Fruit fly (Drosophila melanogaster) whole organism, embryonic: Measurements from ENCODE around the gene cno.

Source experiments
- ATbp ChIP-seq: fragments of 200-800 bp; sonication (Bioruptor generic); optimal IDR thresholded peaks from 2 replicates; lab custom pipeline; 2017; ENCODE audit warnings: missing biosample characterization, mild to moderate bottlenecking, missing genetic modification characterization, missing genetic modification reagents
- Bteb2 ChIP-seq: fragments of 200-800 bp; sonication (Bioruptor generic); optimal IDR thresholded peaks from 2 replicates; lab custom pipeline; 2016; ENCODE audit warnings: missing biosample characterization, missing genetic modification characterization
- CG10209 ChIP-seq: fragments of 200-800 bp; sonication (Bioruptor generic); optimal IDR thresholded peaks from 3 replicates; lab custom pipeline; 2017; ENCODE audit warnings: missing biosample characterization, mild to moderate bottlenecking, missing genetic modification characterization, missing genetic modification reagents
- CG11456 ChIP-seq: fragments of 200-800 bp; sonication (Bioruptor generic); IDR thresholded peaks from 3 replicates; pipeline ENCODE4 v1.3.6; 2022; ENCODE audit warnings: missing biosample characterization, missing genetic modification characterization
- CG11695 ChIP-seq: fragments of 200-800 bp; sonication (Bioruptor generic); IDR thresholded peaks from 3 replicates; pipeline ENCODE4 v1.3.6; 2022; ENCODE audit warnings: missing biosample characterization, missing genetic modification characterization
- CG11696 ChIP-seq: fragments of 200-800 bp; sonication (Bioruptor generic); IDR thresholded peaks from 2 replicates; pipeline ENCODE4 v1.3.6; 2022; ENCODE audit warnings: missing biosample characterization, missing genetic modification characterization
- CG12104 ChIP-seq: fragments of 200-800 bp; sonication (Bioruptor generic); optimal IDR thresholded peaks from 3 replicates; lab custom pipeline; 2016; ENCODE audit warnings: missing biosample characterization, missing genetic modification characterization
- CG12155 ChIP-seq: fragments of 200-800 bp; sonication (Bioruptor generic); optimal IDR thresholded peaks from 3 replicates; lab custom pipeline; 2016; ENCODE audit warnings: missing biosample characterization, missing genetic modification characterization
- CG12659 ChIP-seq: fragments of 200-800 bp; sonication (Bioruptor generic); optimal IDR thresholded peaks from 3 replicates; lab custom pipeline; 2017; ENCODE audit warnings: mild to moderate bottlenecking, missing biosample characterization, missing genetic modification reagents, missing genetic modification characterization
- CG13287 ChIP-seq: fragments of 200-800 bp; sonication (Bioruptor generic); IDR thresholded peaks from 2 replicates; pipeline ENCODE4 v1.3.6; 2022; ENCODE audit warnings: missing biosample characterization, missing genetic modification characterization; ENCODE audit not compliant: partially characterized antibody
- CG13775 ChIP-seq: fragments of 200-800 bp; sonication (Bioruptor generic); optimal IDR thresholded peaks from 3 replicates; lab custom pipeline; 2017; ENCODE audit warnings: missing biosample characterization, mild to moderate bottlenecking, missing genetic modification characterization
- CG15011 ChIP-seq: fragments of 200-800 bp; sonication (Bioruptor generic); optimal IDR thresholded peaks from 3 replicates; lab custom pipeline; 2018; ENCODE audit warnings: missing biosample characterization, mild to moderate bottlenecking, missing genetic modification characterization
- CG15269 ChIP-seq: fragments of 200-800 bp; sonication (Bioruptor generic); optimal IDR thresholded peaks from 2 replicates; lab custom pipeline; 2018; ENCODE audit warnings: missing biosample characterization, mild to moderate bottlenecking, missing genetic modification characterization, moderate library complexity
- CG17802 ChIP-seq: fragments of 200-800 bp; sonication (Bioruptor generic); optimal IDR thresholded peaks from 2 replicates; lab custom pipeline; 2018; ENCODE audit warnings: missing biosample characterization, mild to moderate bottlenecking, missing genetic modification characterization, moderate library complexity
- CG18011 ChIP-seq: fragments of 200-800 bp; sonication (Bioruptor generic); optimal IDR thresholded peaks from 2 replicates; lab custom pipeline; 2017; ENCODE audit warnings: missing biosample characterization, missing genetic modification characterization, mild to moderate bottlenecking, moderate library complexity, missing genotype
- CG3281 ChIP-seq: fragments of 200-800 bp; sonication (Bioruptor generic); optimal IDR thresholded peaks from 3 replicates; lab custom pipeline; 2017; ENCODE audit warnings: missing biosample characterization, mild to moderate bottlenecking, missing genetic modification characterization
- CG34224 ChIP-seq: fragments of 200-800 bp; sonication (Bioruptor generic); IDR thresholded peaks from 3 replicates; pipeline ENCODE4 v1.3.6; 2022; ENCODE audit warnings: missing biosample characterization, missing genetic modification characterization; ENCODE audit not compliant: partially characterized antibody
- CG34422 ChIP-seq: fragments of 200-800 bp; sonication (Bioruptor generic); IDR thresholded peaks from 3 replicates; pipeline ENCODE4 v1.3.6; 2022; ENCODE audit warnings: missing biosample characterization, missing genetic modification characterization
- CG4282 ChIP-seq: fragments of 200-800 bp; sonication (Bioruptor generic); optimal IDR thresholded peaks from 2 replicates; lab custom pipeline; 2016; ENCODE audit warnings: missing biosample characterization, missing genetic modification characterization
- CG43689 ChIP-seq: fragments of 200-800 bp; sonication (Bioruptor generic); IDR thresholded peaks from 2 replicates; pipeline ENCODE4 v1.3.6; 2022; ENCODE audit warnings: missing biosample characterization, missing genetic modification characterization
- CG4730 ChIP-seq: fragments of 200-800 bp; sonication (Bioruptor generic); IDR thresholded peaks from 2 replicates; pipeline ENCODE4 v1.3.6; 2022; ENCODE audit warnings: missing biosample characterization, missing genetic modification characterization
- CG6175 ChIP-seq: fragments of 200-800 bp; sonication (Bioruptor generic); IDR thresholded peaks from 3 replicates; pipeline ENCODE4 v1.3.6; 2022; ENCODE audit warnings: missing biosample characterization, missing genetic modification characterization
- CG9727 ChIP-seq: fragments of 200-800 bp; sonication (Bioruptor generic); optimal IDR thresholded peaks from 3 replicates; lab custom pipeline; 2017; ENCODE audit warnings: missing biosample characterization, mild to moderate bottlenecking, missing genetic modification characterization
- CoRest ChIP-seq: fragments of 200-800 bp; sonication (Bioruptor generic); optimal IDR thresholded peaks from 3 replicates; lab custom pipeline; 2018; ENCODE audit warnings: missing biosample characterization, mild to moderate bottlenecking, missing genetic modification characterization, moderate library complexity
- CrebB ChIP-seq: fragments of 200-800 bp; sonication (Bioruptor generic); optimal IDR thresholded peaks from 3 replicates; lab custom pipeline; 2018; ENCODE audit warnings: missing biosample characterization, mild to moderate bottlenecking, missing genetic modification characterization
- Dref ChIP-seq: fragments of 200-800 bp; sonication (Bioruptor generic); IDR thresholded peaks from 2 replicates; pipeline ENCODE4 v1.3.6; 2022; ENCODE audit warnings: missing biosample characterization, missing genetic modification characterization
- Eip74EF ChIP-seq, 2 experiments: fragments of 200-800 bp in 1 of 2; fragments of >200 bp in 1 of 2; sonication (Bioruptor generic) in 1 of 2; optimal IDR thresholded peaks; 2 replicates each; lab custom pipeline; 2017 to 2019; ENCODE audit warnings: missing biosample characterization in 2 of 2, missing genetic modification characterization in 2 of 2, mild to moderate bottlenecking in 1 of 2, moderate library complexity in 1 of 2
- Jarid2 ChIP-seq: fragments of 200-800 bp; sonication (Bioruptor generic); optimal IDR thresholded peaks from 3 replicates; lab custom pipeline; 2017; ENCODE audit warnings: mild to moderate bottlenecking, missing biosample characterization, missing genetic modification reagents, missing genetic modification characterization
- MESR4 ChIP-seq: fragments of 200-800 bp; sonication (Bioruptor generic); optimal IDR thresholded peaks from 2 replicates; lab custom pipeline; 2018; ENCODE audit warnings: missing biosample characterization, mild to moderate bottlenecking, missing genetic modification characterization, moderate library complexity
- MTF-1 ChIP-seq: fragments of 200-800 bp; sonication (Bioruptor generic); optimal IDR thresholded peaks from 2 replicates; lab custom pipeline; 2018; ENCODE audit warnings: missing biosample characterization, mild to moderate bottlenecking, missing genetic modification characterization, borderline replicate concordance
- Myb ChIP-seq: fragments of 200-800 bp; sonication (Bioruptor generic); optimal IDR thresholded peaks from 2 replicates; lab custom pipeline; 2016; ENCODE audit warnings: missing biosample characterization, missing genetic modification characterization
- NK7.1 ChIP-seq: fragments of 200-800 bp; sonication (Bioruptor generic); optimal IDR thresholded peaks from 3 replicates; lab custom pipeline; 2016; ENCODE audit warnings: missing biosample characterization, missing genetic modification characterization
- Sox102F ChIP-seq: fragments of 200-800 bp; sonication (Bioruptor generic); optimal IDR thresholded peaks from 2 replicates; lab custom pipeline; 2018; ENCODE audit warnings: missing biosample characterization, mild to moderate bottlenecking, missing genetic modification characterization, moderate library complexity
- YL-1 ChIP-seq: fragments of 200-800 bp; sonication (Bioruptor generic); optimal IDR thresholded peaks from 3 replicates; lab custom pipeline; 2017; ENCODE audit warnings: missing biosample characterization, mild to moderate bottlenecking, missing genetic modification characterization
- bbx ChIP-seq: fragments of 200-800 bp; sonication (Bioruptor generic); IDR thresholded peaks from 2 replicates; pipeline ENCODE4 v1.3.6; 2022; ENCODE audit warnings: missing biosample characterization, missing genetic modification characterization; ENCODE audit not compliant: partially characterized antibody
- bsh ChIP-seq, 2 experiments: fragments of 200-800 bp; sonication (Bioruptor generic); optimal IDR thresholded peaks; 2 replicates each; lab custom pipeline; 2017 to 2018; ENCODE audit warnings: mild to moderate bottlenecking in 2 of 2, missing biosample characterization in 2 of 2, missing genetic modification characterization in 2 of 2, moderate library complexity in 1 of 2
- corto ChIP-seq: fragments of 200-800 bp; sonication (Bioruptor generic); optimal IDR thresholded peaks from 2 replicates; lab custom pipeline; 2016; ENCODE audit warnings: missing biosample characterization, mild to moderate bottlenecking, missing genetic modification characterization, moderate library complexity
- dmrt99B ChIP-seq: fragments of 200-800 bp; sonication (Bioruptor generic); optimal IDR thresholded peaks from 2 replicates; lab custom pipeline; 2018; ENCODE audit warnings: missing biosample characterization, mild to moderate bottlenecking, missing genetic modification characterization, moderate library complexity
- gce ChIP-seq: fragments of 200-800 bp; sonication (Bioruptor generic); IDR thresholded peaks from 3 replicates; pipeline ENCODE4 v1.3.6; 2022; ENCODE audit warnings: missing biosample characterization, missing genetic modification characterization
- gt ChIP-seq: fragments of 200-800 bp; sonication (Bioruptor generic); IDR thresholded peaks from 2 replicates; pipeline ENCODE4 v1.3.6; 2022; ENCODE audit warnings: missing biosample characterization, missing genetic modification characterization
- h ChIP-seq: fragments of >200 bp; optimal IDR thresholded peaks from 2 replicates; lab custom pipeline; 2017
- jing ChIP-seq: fragments of 200-800 bp; sonication (Bioruptor generic); optimal IDR thresholded peaks from 2 replicates; lab custom pipeline; 2018; ENCODE audit warnings: missing biosample characterization, mild to moderate bottlenecking, missing genetic modification characterization
- knrl ChIP-seq: fragments of 200-800 bp; sonication (Bioruptor generic); IDR thresholded peaks from 3 replicates; pipeline ENCODE4 v1.3.6; 2022; ENCODE audit warnings: missing biosample characterization, missing genetic modification characterization; ENCODE audit not compliant: partially characterized antibody
- pita ChIP-seq: fragments of 200-800 bp; sonication (Bioruptor generic); optimal IDR thresholded peaks from 2 replicates; lab custom pipeline; 2017; ENCODE audit warnings: missing biosample characterization, mild to moderate bottlenecking, missing genetic modification characterization
- pros ChIP-seq: fragments of 200-800 bp; sonication (Bioruptor generic); optimal IDR thresholded peaks from 3 replicates; lab custom pipeline; 2019; ENCODE audit warnings: missing biosample characterization, mild to moderate bottlenecking, missing genetic modification characterization, moderate library complexity
- sd ChIP-seq: fragments of 200-800 bp; sonication (Bioruptor generic); optimal IDR thresholded peaks from 3 replicates; lab custom pipeline; 2018; ENCODE audit warnings: missing biosample characterization, mild to moderate bottlenecking, missing genetic modification characterization, moderate library complexity
- zen2 ChIP-seq: fragments of 200-800 bp; sonication (Bioruptor generic); IDR thresholded peaks from 3 replicates; pipeline ENCODE4 v1.3.6; 2022; ENCODE audit warnings: missing biosample characterization, missing genetic modification characterization; ENCODE audit not compliant: partially characterized antibody

The cno gene

dm6 chr3R:5211901-5212758 is 5.1 kb downstream of the cno start (continued):
- TF ChIP-seq CG11456 (GFP tag; lab: Robert Waterston, UW) (no peak), Sox102F (GFP tag; lab: Kevin White, UChicago) (peak; percentile 38), Eip74EF (GFP tag; optimal IDR thresholded peaks at IDR 0.05; lab: Kevin White, UChicago) (no peak), NK7.1 (GFP tag; lab: Kevin White, UChicago) (peak; percentile 29), CG18011 (GFP tag; lab: Kevin White, UChicago) (no peak), gce (no peak), CG12659 (GFP tag; lab: Kevin White, UChicago) (peak; percentile 11), CG3281 (GFP tag; lab: Kevin White, UChicago) (no peak), MESR4 (peak; percentile 6), CG9727 (GFP tag; lab: Kevin White, UChicago) (peak; percentile 96), CG43689 (GFP tag; lab: Robert Waterston, UW) (no peak), CrebB (peak; percentile 47), CG15011 (GFP tag; lab: Kevin White, UChicago) (peak; percentile 40), CG11695 (GFP tag; lab: Robert Waterston, UW) (peak; percentile 64; the same call in 1 of the 3 replicates), knrl (GFP tag; lab: Robert Waterston, UW) (no peak), Bteb2 (GFP tag; lab: Kevin White, UChicago) (no peak), MTF-1 (GFP tag; lab: Kevin White, UChicago) (peak; percentile 29), ATbp (GFP tag; lab: Kevin White, UChicago) (peak; percentile 39), Dref (GFP tag; lab: Robert Waterston, UW) (no peak), bbx (GFP tag; lab: Robert Waterston, UW) (no peak), CG34224 (GFP tag; lab: Robert Waterston, UW) (no peak), gt (GFP tag; lab: Robert Waterston, UW) (peak; percentile 51; the same call in 1 of the 2 replicates), pros (GFP tag; lab: Kevin White, UChicago) (peak; percentile 94), CG15269 (tag; lab: Kevin White, UChicago) (no peak), YL-1 (GFP tag; lab: Kevin White, UChicago) (no peak), CG17802 (peak; percentile 51), pita (GFP tag; lab: Kevin White, UChicago) (no peak), CG12104 (GFP tag; lab: Kevin White, UChicago) (peak; percentile 37), CG4282 (GFP tag; lab: Kevin White, UChicago) (peak; percentile 28), CG11696 (GFP tag; lab: Robert Waterston, UW) (no peak), sd (peak; percentile 5), Myb (peak; percentile 50), corto (no peak), CG10209 (GFP tag; lab: Kevin White, UChicago) (peak; percentile 80), Jarid2 (GFP tag; lab: Kevin White, UChicago) (peak; percentile 13), CG6175 (GFP tag; lab: Robert Waterston, UW) (no peak), zen2 (no peak), CG13287 (GFP tag; lab: Robert Waterston, UW) (no peak), CG12155 (GFP tag; lab: Kevin White, UChicago) (peak; percentile 59), bsh (GFP tag; optimal IDR thresholded peaks at IDR 0.05; lab: Kevin White, UChicago) (peak in 1 of 2 experiments; percentile 79), dmrt99B (peak; percentile 52), CG34422 (GFP tag; lab: Robert Waterston, UW) (peak; percentile 35; the same call in 1 of the 3 replicates), CG13775 (GFP tag; lab: Kevin White, UChicago) (peak; percentile 85), jing (GFP tag; lab: Kevin White, UChicago) (peak; percentile 44), CG4730 (GFP tag; lab: Robert Waterston, UW) (peak; percentile 57), h (lab: Kevin White, UChicago) (no peak), CoRest (tag; lab: Kevin White, UChicago) (peak; percentile 82)
